Fruit fly (Drosophila melanogaster): ENCODE results near the gene CG1317.

DNA sequence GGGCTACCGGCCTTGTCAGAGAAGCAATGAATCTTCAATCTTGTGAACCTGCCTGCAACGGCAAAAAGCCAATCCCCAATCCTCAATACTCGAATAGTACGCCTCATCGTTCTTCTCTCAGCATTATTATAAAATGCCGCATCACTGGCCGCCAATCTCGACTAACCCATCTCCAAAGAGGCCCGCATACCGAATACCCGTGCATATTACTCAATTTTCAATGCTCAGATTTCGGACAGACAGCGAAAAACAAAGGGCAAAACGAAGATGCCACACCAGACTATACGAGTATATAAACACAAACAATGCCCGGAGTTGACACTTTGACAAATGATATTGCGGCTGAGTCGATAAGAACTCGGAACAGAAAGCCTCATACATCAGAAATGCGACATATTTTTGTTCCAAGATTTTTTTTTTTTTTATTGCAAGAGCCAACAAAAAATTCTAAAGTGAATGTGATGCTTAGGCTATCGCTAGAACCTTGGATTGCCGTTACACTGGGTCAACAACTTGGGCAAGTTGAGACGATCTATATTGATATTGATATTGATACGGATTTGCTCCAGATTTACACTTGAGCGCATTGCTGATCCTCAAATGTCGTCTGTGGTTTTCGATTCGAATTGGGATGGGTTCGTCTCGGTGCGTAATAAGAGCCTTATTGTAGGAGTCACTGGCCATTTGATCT is 21.2 kb upstream of the CG1317 start:
- TF ChIP-seq usp (GFP tag; optimal IDR thresholded peaks at IDR 0.05) = no peak
- TF ChIP-seq EcR (GFP tag; optimal IDR thresholded peaks at IDR 0.05) = no peak
- TF ChIP-seq pan (optimal IDR thresholded peaks at IDR 0.05) = no peak
